Worm (Caenorhabditis elegans) whole organism, L2 larva: ENCODE results near the gene K02F3.9.

Experiments
- F13H6.1 ChIP-seq: sonication (generic microtip); optimal IDR thresholded peaks from 2 replicates; lab custom pipeline; 2016; ENCODE audit warnings: missing genetic modification characterization, missing compliant biosample characterization
- R02D3.7 ChIP-seq: fragments of 150-350 bp; optimal IDR thresholded peaks from 2 replicates; lab custom pipeline; 2014; ENCODE audit warnings: missing biosample characterization, missing genetic modification characterization
- Y55F3AM.14 ChIP-seq: fragments of 200-800 bp; sonication (Bioruptor generic); optimal IDR thresholded peaks from 2 replicates; lab custom pipeline; 2018; ENCODE audit warnings: mild to moderate bottlenecking, missing genetic modification characterization, missing compliant biosample characterization
- ZK546.5 ChIP-seq: sonication (generic microtip); optimal IDR thresholded peaks from 2 replicates; lab custom pipeline; 2017; ENCODE audit warnings: missing biosample characterization, missing genetic modification characterization
- alr-1 ChIP-seq: fragments of 150-350 bp; optimal IDR thresholded peaks from 2 replicates; lab custom pipeline; 2014; ENCODE audit warnings: missing biosample characterization, missing genetic modification characterization
- aly-2 ChIP-seq: fragments of 150-350 bp; optimal IDR thresholded peaks from 2 replicates; lab custom pipeline; 2014; ENCODE audit warnings: missing biosample characterization, missing genetic modification characterization
- ceh-16 ChIP-seq: fragments of 150-350 bp; optimal IDR thresholded peaks from 2 replicates; lab custom pipeline; 2014; ENCODE audit warnings: missing biosample characterization, missing genetic modification characterization
- ceh-82 ChIP-seq: fragments of 150-350 bp; optimal IDR thresholded peaks from 2 replicates; lab custom pipeline; 2014; ENCODE audit warnings: missing biosample characterization, missing genetic modification characterization
- egl-27 ChIP-seq: sonication (generic microtip); optimal IDR thresholded peaks from 3 replicates; lab custom pipeline; 2017; ENCODE audit warnings: missing biosample characterization, missing genetic modification reagents, missing genetic modification characterization
- elt-1 ChIP-seq: fragments of 150-350 bp; optimal IDR thresholded peaks from 2 replicates; lab custom pipeline; 2014; ENCODE audit warnings: missing biosample characterization, missing genetic modification characterization
- elt-3 ChIP-seq: sonication (generic microtip); optimal IDR thresholded peaks from 2 replicates; lab custom pipeline; 2017; ENCODE audit warnings: missing biosample characterization, missing genetic modification characterization
- fos-1 ChIP-seq: fragments of 150-350 bp; optimal IDR thresholded peaks from 2 replicates; lab custom pipeline; 2014; ENCODE audit warnings: missing biosample characterization, missing genetic modification characterization
- gmeb-1 ChIP-seq: fragments of 150-350 bp; optimal IDR thresholded peaks from 2 replicates; lab custom pipeline; 2014; ENCODE audit warnings: missing biosample characterization, missing genetic modification characterization
- lin-11 ChIP-seq: fragments of 150-350 bp; sonication (generic microtip); optimal IDR thresholded peaks from 2 replicates; lab custom pipeline; 2014; ENCODE audit warnings: missing biosample characterization, missing genetic modification characterization, inconsistent platforms, mixed read lengths
- lin-13 ChIP-seq: fragments of 150-350 bp; optimal IDR thresholded peaks from 2 replicates; lab custom pipeline; 2014; ENCODE audit warnings: missing biosample characterization, missing genetic modification reagents, missing genetic modification characterization
- lin-39 ChIP-seq: fragments of 150-350 bp; optimal IDR thresholded peaks from 2 replicates; lab custom pipeline; 2014; ENCODE audit warnings: missing biosample characterization, missing genetic modification reagents, missing genetic modification characterization
- lsy-2 ChIP-seq, 2 experiments: fragments of 150-350 bp in 1 of 2; sonication (generic microtip) in 1 of 2; optimal IDR thresholded peaks; 2 replicates each; lab custom pipeline; 2014 to 2017; ENCODE audit warnings: missing biosample characterization in 2 of 2, missing genetic modification characterization in 2 of 2
- mbf-1 ChIP-seq: sonication (generic microtip); optimal IDR thresholded peaks from 2 replicates; lab custom pipeline; 2017; ENCODE audit warnings: missing biosample characterization, missing genetic modification characterization
- mdl-1 ChIP-seq, 2 experiments: fragments of 150-350 bp in 1 of 2; sonication (generic microtip) in 1 of 2; optimal IDR thresholded peaks; 2 replicates each; lab custom pipeline; 2017; ENCODE audit warnings: missing biosample characterization in 2 of 2, missing genetic modification characterization in 2 of 2
- nhr-11 ChIP-seq: fragments of 150-350 bp; optimal IDR thresholded peaks from 2 replicates; lab custom pipeline; 2014; ENCODE audit warnings: missing biosample characterization, missing genetic modification characterization
- nhr-12 ChIP-seq: fragments of 150-350 bp; optimal IDR thresholded peaks from 2 replicates; lab custom pipeline; 2014; ENCODE audit warnings: missing biosample characterization, missing genetic modification characterization
- nhr-129 ChIP-seq: fragments of 150-350 bp; optimal IDR thresholded peaks from 2 replicates; lab custom pipeline; 2014; ENCODE audit warnings: missing biosample characterization, missing genetic modification characterization
- nhr-23 ChIP-seq: fragments of 150-350 bp; optimal IDR thresholded peaks from 2 replicates; lab custom pipeline; 2014; ENCODE audit warnings: missing biosample characterization, missing genetic modification reagents, missing genetic modification characterization
- nhr-237 ChIP-seq: fragments of 150-350 bp; optimal IDR thresholded peaks from 2 replicates; lab custom pipeline; 2014; ENCODE audit warnings: missing biosample characterization, missing genetic modification characterization
- nhr-25 ChIP-seq: fragments of 150-350 bp; sonication (generic microtip); optimal IDR thresholded peaks from 3 replicates; lab custom pipeline; 2014; ENCODE audit warnings: missing biosample characterization, missing genetic modification characterization
- nhr-6 ChIP-seq: fragments of 150-350 bp; optimal IDR thresholded peaks from 2 replicates; lab custom pipeline; 2014; ENCODE audit warnings: missing biosample characterization, missing genetic modification characterization
- nhr-77 ChIP-seq: fragments of 150-350 bp; optimal IDR thresholded peaks from 2 replicates; lab custom pipeline; 2014; ENCODE audit warnings: missing biosample characterization, missing genetic modification characterization
- sem-4 ChIP-seq: fragments of 150-350 bp; optimal IDR thresholded peaks from 2 replicates; lab custom pipeline; 2014; ENCODE audit warnings: missing biosample characterization, missing genetic modification reagents, missing genetic modification characterization
- skn-1 ChIP-seq: sonication (generic microtip); optimal IDR thresholded peaks from 2 replicates; lab custom pipeline; 2017; ENCODE audit warnings: missing biosample characterization, missing genetic modification characterization
- sma-3 ChIP-seq: sonication (generic microtip); optimal IDR thresholded peaks from 2 replicates; lab custom pipeline; 2016; ENCODE audit warnings: missing genetic modification reagents, missing genetic modification characterization, missing compliant biosample characterization
- sma-9 ChIP-seq, 2 experiments: fragments of 150-350 bp in 1 of 2; sonication (generic microtip) in 1 of 2; optimal IDR thresholded peaks; 2 replicates each; lab custom pipeline; 2014 to 2016; ENCODE audit warnings: missing genetic modification characterization in 2 of 2, mild to moderate bottlenecking in 1 of 2, missing biosample characterization in 1 of 2, missing compliant biosample characterization in 1 of 2, missing genetic modification reagents in 1 of 2, moderate library complexity in 1 of 2
- snpc-4 ChIP-seq: fragments of 150-350 bp; optimal IDR thresholded peaks from 2 replicates; lab custom pipeline; 2014; ENCODE audit warnings: missing biosample characterization, missing genetic modification characterization
- unc-55 ChIP-seq: fragments of 150-350 bp; sonication (generic microtip); optimal IDR thresholded peaks from 3 replicates; lab custom pipeline; 2014; ENCODE audit warnings: missing biosample characterization, missing genetic modification reagents, missing genetic modification characterization
- unc-62 ChIP-seq: fragments of 150-350 bp; optimal IDR thresholded peaks from 2 replicates; lab custom pipeline; 2014; ENCODE audit warnings: missing biosample characterization, missing genetic modification reagents, missing genetic modification characterization
- zag-1 ChIP-seq: fragments of 150-350 bp; optimal IDR thresholded peaks from 2 replicates; lab custom pipeline; 2014; ENCODE audit warnings: missing biosample characterization, missing genetic modification characterization
- ztf-11 ChIP-seq: sonication (generic microtip); optimal IDR thresholded peaks from 2 replicates; lab custom pipeline; 2017; ENCODE audit warnings: missing biosample characterization, missing genetic modification characterization
- ztf-4 ChIP-seq: fragments of 150-350 bp; optimal IDR thresholded peaks from 2 replicates; lab custom pipeline; 2014; ENCODE audit warnings: missing biosample characterization, missing genetic modification characterization

Gene K02F3.9

ce11 chrIII:873432-873831 lies 32.3 kb upstream of the K02F3.9 start, which contains the start of gene clc-19:
Gene clc-19, minus strand, starts transcription at chrIII:873566.
- no peak for TF ChIP-seq lin-39 (tag; lab: Kevin White, UChicago)
- TF ChIP-seq ceh-16 = no peak
- no peak for TF ChIP-seq ceh-82 (tag; lab: Kevin White, UChicago)
- no peak for TF ChIP-seq R02D3.7 (tag; lab: Kevin White, UChicago)
- no peak for TF ChIP-seq ztf-4 (tag; lab: Kevin White, UChicago)
- peak; percentile 88 for TF ChIP-seq fos-1 (tag; lab: Kevin White, UChicago)
- TF ChIP-seq nhr-129 = no peak

- TF ChIP-seq snpc-4 (tag; lab: Kevin White, UChicago) (no peak), alr-1 (tag; lab: Kevin White, UChicago) (no peak), sma-9 (GFP tag; optimal IDR thresholded peaks at IDR 0.05; lab: Kevin White, UChicago) (no peak), sma-9 (tag; optimal IDR thresholded peaks at IDR 0.05; lab: Kevin White, UChicago) (no peak), F13H6.1 (tag; lab: Kevin White, UChicago) (no peak), lin-39 (tag; lab: Kevin White, UChicago) (no peak), sem-4 (no peak), sma-3 (GFP tag; lab: Kevin White, UChicago) (no peak), nhr-25 (tag; lab: Kevin White, UChicago) (no peak), nhr-6 (tag; lab: Kevin White, UChicago) (no peak), ZK546.5 (tag; lab: Kevin White, UChicago) (no peak)
- TF ChIP-seq, all 48 proteins: peak for 0
These were observed 31.2 kb upstream of the K02F3.9 start, which contains the start of the genes T24C4.3 and clc-20 for ce11 chrIII:872373-872772. Gene T24C4.3, minus strand, starts transcription at chrIII:872473. Gene clc-20, plus strand, starts transcription at chrIII:872583.

- no peak for TF ChIP-seq elt-1
- TF ChIP-seq gmeb-1 (tag; lab: Kevin White, UChicago) = no peak
- TF ChIP-seq skn-1 (tag; lab: Kevin White, UChicago) = no peak
- TF ChIP-seq nhr-129 = no peak
- TF ChIP-seq ceh-82 (tag; lab: Kevin White, UChicago) = no peak
- TF ChIP-seq R02D3.7 (tag; lab: Kevin White, UChicago) = no peak
- no peak for TF ChIP-seq sma-3 (GFP tag; lab: Kevin White, UChicago)
- TF ChIP-seq ztf-4 (tag; lab: Kevin White, UChicago) = no peak
- no peak for TF ChIP-seq nhr-12 (tag; lab: Kevin White, UChicago)
- TF ChIP-seq nhr-77 = no peak
- no peak for TF ChIP-seq lin-13 (GFP tag; lab: Kevin White, UChicago)
These were observed 29.4 kb upstream of the K02F3.9 start for ce11 chrIII:870555-870954.

ce11 chrIII:869869-870268 lies 28.7 kb upstream of the K02F3.9 start, which contains the start of gene T24C4.2:
Gene T24C4.2, minus strand, starts transcription at chrIII:869969.
- TF ChIP-seq sem-4 (no peak), aly-2 (tag; lab: Kevin White, UChicago) (no peak), nhr-23 (tag; lab: Kevin White, UChicago) (no peak), lin-11 (no peak), mbf-1 (no peak), fos-1 (tag; lab: Kevin White, UChicago) (no peak), mdl-1 (tag; optimal IDR thresholded peaks at IDR 0.05; lab: Kevin White, UChicago) (no peak), unc-55 (GFP tag; lab: Kevin White, UChicago) (no peak), elt-3 (tag; lab: Kevin White, UChicago) (no peak), egl-27 (tag; lab: Kevin White, UChicago) (no peak), Y55F3AM.14 (GFP tag; lab: Kevin White, UChicago) (no peak), lsy-2 (tag; optimal IDR thresholded peaks at IDR 0.05; lab: Kevin White, UChicago) (no peak), snpc-4 (tag; lab: Kevin White, UChicago) (no peak), gmeb-1 (tag; lab: Kevin White, UChicago) (no peak), nhr-12 (tag; lab: Kevin White, UChicago) (no peak), nhr-237 (tag; lab: Kevin White, UChicago) (no peak)

- TF ChIP-seq nhr-77 (no peak), unc-62 (GFP tag; lab: Kevin White, UChicago) (no peak), ztf-11 (no peak), nhr-12 (tag; lab: Kevin White, UChicago) (no peak), alr-1 (tag; lab: Kevin White, UChicago) (no peak), nhr-23 (tag; lab: Kevin White, UChicago) (no peak), zag-1 (tag; lab: Kevin White, UChicago) (no peak), ztf-4 (tag; lab: Kevin White, UChicago) (no peak), fos-1 (tag; lab: Kevin White, UChicago) (no peak), elt-3 (tag; lab: Kevin White, UChicago) (no peak), nhr-11 (tag; lab: Kevin White, UChicago) (no peak)
These were observed 27.7 kb upstream of the K02F3.9 start for ce11 chrIII:868866-869265.
